Worm (Caenorhabditis elegans) whole organism, L4 larva: ENCODE data around the gene egg-1.

Source experiments
- D1046.2 ChIP-seq: fragments of 200-800 bp; sonication (Bioruptor generic); IDR thresholded peaks from 2 replicates; pipeline ENCODE4 v1.3.6; 2022; ENCODE audit warnings: missing genetic modification characterization, missing compliant biosample characterization
- F10B5.3 ChIP-seq: sonication (generic microtip); optimal IDR thresholded peaks from 2 replicates; lab custom pipeline; 2016; ENCODE audit warnings: mild to moderate bottlenecking, missing genetic modification characterization, missing compliant biosample characterization
- T26A8.4 ChIP-seq: fragments of 200-800 bp; sonication (Bioruptor generic); IDR thresholded peaks from 2 replicates; pipeline ENCODE4 v1.3.6; 2022; ENCODE audit warnings: missing genetic modification characterization, missing compliant biosample characterization
- ZK337.2 ChIP-seq: fragments of 200-800 bp; sonication (Bioruptor generic); IDR thresholded peaks from 2 replicates; pipeline ENCODE4 v1.3.6; 2022; ENCODE audit warnings: missing genetic modification reagents, missing genetic modification characterization, missing compliant biosample characterization
- ZK546.5 ChIP-seq, 2 experiments: sonication (generic microtip); optimal IDR thresholded peaks; 2 replicates each; lab custom pipeline; 2017; ENCODE audit warnings: missing biosample characterization in 2 of 2, missing genetic modification characterization in 2 of 2
- aly-2 ChIP-seq: sonication (generic microtip); optimal IDR thresholded peaks from 2 replicates; lab custom pipeline; 2018; ENCODE audit warnings: missing biosample characterization, missing genetic modification characterization
- arid-1 ChIP-seq: fragments of 200-800 bp; sonication (Bioruptor generic); conservative IDR thresholded peaks from 2 replicates; pipeline ENCODE4 v1.3.6; 2022; ENCODE audit warnings: missing genetic modification reagents, missing genetic modification characterization, missing compliant biosample characterization
- ceh-44 ChIP-seq: fragments of 200-800 bp; sonication (Bioruptor generic); IDR thresholded peaks from 2 replicates; pipeline ENCODE4 v1.3.6; 2022; ENCODE audit warnings: missing genetic modification reagents, missing genetic modification characterization, missing compliant biosample characterization
- ceh-62 ChIP-seq: sonication (generic microtip); optimal IDR thresholded peaks from 2 replicates; lab custom pipeline; 2017; ENCODE audit warnings: missing biosample characterization, missing genetic modification characterization
- ceh-82 ChIP-seq: sonication (generic microtip); optimal IDR thresholded peaks from 2 replicates; lab custom pipeline; 2017; ENCODE audit warnings: missing biosample characterization, missing genetic modification characterization
- cey-2 ChIP-seq: sonication (generic microtip); optimal IDR thresholded peaks from 3 replicates; lab custom pipeline; 2017; ENCODE audit warnings: missing genetic modification characterization, mild to moderate bottlenecking, missing compliant biosample characterization, antibody characterized with exemption, borderline replicate concordance; ENCODE audit not compliant: insufficient read depth
- daf-19 ChIP-seq: fragments of 200-800 bp; sonication (Bioruptor generic); conservative IDR thresholded peaks from 2 replicates; pipeline ENCODE4 v1.3.6; 2022; ENCODE audit warnings: missing genetic modification characterization, missing compliant biosample characterization
- dmd-6 ChIP-seq: fragments of 200-800 bp; sonication (Bioruptor generic); IDR thresholded peaks from 2 replicates; pipeline ENCODE4 v1.3.6; 2022; ENCODE audit warnings: missing genetic modification reagents, missing genetic modification characterization, missing compliant biosample characterization
- dmd-8 ChIP-seq: fragments of 200-800 bp; sonication (Bioruptor generic); IDR thresholded peaks from 2 replicates; pipeline ENCODE4 v1.3.6; 2022; ENCODE audit warnings: missing genetic modification characterization, missing compliant biosample characterization
- dmd-9 ChIP-seq: fragments of 200-800 bp; sonication (Bioruptor generic); IDR thresholded peaks from 2 replicates; pipeline ENCODE4 v1.3.6; 2022; ENCODE audit warnings: missing genetic modification reagents, missing genetic modification characterization, missing compliant biosample characterization
- dve-1 ChIP-seq: sonication (generic microtip); optimal IDR thresholded peaks from 2 replicates; lab custom pipeline; 2017; ENCODE audit warnings: antibody characterized with exemption, mild to moderate bottlenecking, missing genetic modification characterization, missing compliant biosample characterization; ENCODE audit not compliant: insufficient read depth
- egl-43 ChIP-seq: fragments of 200-800 bp; sonication (Bioruptor generic); IDR thresholded peaks from 2 replicates; pipeline ENCODE4 v1.3.6; 2022; ENCODE audit warnings: missing genetic modification reagents, missing genetic modification characterization, missing compliant biosample characterization
- hif-1 ChIP-seq, 2 experiments: sonication (generic microtip); optimal IDR thresholded peaks; 2 replicates each; lab custom pipeline; 2016 to 2017; ENCODE audit warnings: missing compliant biosample characterization in 2 of 2, missing genetic modification characterization in 2 of 2, missing genetic modification reagents in 2 of 2, missing genotype in 2 of 2, mild to moderate bottlenecking in 1 of 2
- hlh-30 ChIP-seq: sonication (generic microtip); optimal IDR thresholded peaks from 2 replicates; lab custom pipeline; 2017; ENCODE audit warnings: antibody characterized with exemption, mild to moderate bottlenecking, missing genetic modification characterization, missing compliant biosample characterization; ENCODE audit not compliant: insufficient read depth
- lin-1 ChIP-seq: fragments of 200-800 bp; sonication (Bioruptor generic); IDR thresholded peaks from 2 replicates; pipeline ENCODE4 v1.3.6; 2022; ENCODE audit warnings: missing genetic modification reagents, missing genetic modification characterization, missing compliant biosample characterization
- lin-13 ChIP-seq: fragments of 150-350 bp; optimal IDR thresholded peaks from 2 replicates; lab custom pipeline; 2014; ENCODE audit warnings: missing biosample characterization, missing genetic modification reagents, missing genetic modification characterization
- lin-15B ChIP-seq: fragments of 150-350 bp; sonication (generic microtip); optimal IDR thresholded peaks from 3 replicates; lab custom pipeline; 2014; ENCODE audit warnings: missing biosample characterization, missing genetic modification characterization
- lin-29 ChIP-seq: fragments of 200-800 bp; sonication (Bioruptor generic); IDR thresholded peaks from 2 replicates; pipeline ENCODE4 v1.3.6; 2022; ENCODE audit warnings: missing genetic modification reagents, missing genetic modification characterization, missing compliant biosample characterization
- lin-39 ChIP-seq: fragments of 150-350 bp; optimal IDR thresholded peaks from 2 replicates; lab custom pipeline; 2014; ENCODE audit warnings: missing biosample characterization, missing genetic modification reagents, missing genetic modification characterization
- lir-3 ChIP-seq: sonication (generic microtip); optimal IDR thresholded peaks from 2 replicates; lab custom pipeline; 2016; ENCODE audit warnings: mild to moderate bottlenecking, missing genetic modification characterization, missing compliant biosample characterization
- lsy-2 ChIP-seq, 2 experiments: fragments of 150-350 bp in 1 of 2; sonication (generic microtip) in 1 of 2; optimal IDR thresholded peaks; 2 replicates each; lab custom pipeline; 2014 to 2017; ENCODE audit warnings: missing biosample characterization in 2 of 2, missing genetic modification characterization in 2 of 2
- mdl-1 ChIP-seq, 2 experiments: fragments of 150-350 bp in 1 of 2; sonication (generic microtip) in 1 of 2; optimal IDR thresholded peaks; 2 replicates each; lab custom pipeline; 2014 to 2017; ENCODE audit warnings: missing biosample characterization in 2 of 2, missing genetic modification characterization in 2 of 2
- mdt-29 ChIP-seq: fragments of 200-800 bp; sonication (Bioruptor generic); IDR thresholded peaks from 2 replicates; pipeline ENCODE4 v1.3.6; 2022; ENCODE audit warnings: missing genetic modification reagents, missing genetic modification characterization, missing compliant biosample characterization
- mep-1 ChIP-seq: fragments of 150-350 bp; sonication (generic microtip); optimal IDR thresholded peaks from 3 replicates; lab custom pipeline; 2014; ENCODE audit warnings: missing biosample characterization, missing genetic modification characterization
- mxl-3 ChIP-seq: fragments of 200-800 bp; sonication (Bioruptor generic); optimal IDR thresholded peaks from 2 replicates; lab custom pipeline; 2018; ENCODE audit warnings: mild to moderate bottlenecking, missing genetic modification characterization, missing compliant biosample characterization
- nhr-10 ChIP-seq: fragments of 150-350 bp; optimal IDR thresholded peaks from 2 replicates; lab custom pipeline; 2014; ENCODE audit warnings: missing biosample characterization, missing genetic modification characterization
- nhr-237 ChIP-seq: sonication (generic microtip); optimal IDR thresholded peaks from 2 replicates; lab custom pipeline; 2017; ENCODE audit warnings: missing biosample characterization, missing genetic modification characterization
- nhr-28 ChIP-seq: fragments of 150-350 bp; optimal IDR thresholded peaks from 2 replicates; lab custom pipeline; 2014; ENCODE audit warnings: missing biosample characterization, missing genetic modification characterization
- nhr-42 ChIP-seq: fragments of 200-800 bp; sonication (Bioruptor generic); IDR thresholded peaks from 2 replicates; pipeline ENCODE4 v1.3.6; 2022; ENCODE audit warnings: missing genetic modification characterization, missing compliant biosample characterization
- nhr-6 ChIP-seq: fragments of 150-350 bp; optimal IDR thresholded peaks from 2 replicates; lab custom pipeline; 2014; ENCODE audit warnings: missing biosample characterization, missing genetic modification characterization
- nhr-76 ChIP-seq: fragments of 150-350 bp; optimal IDR thresholded peaks from 2 replicates; lab custom pipeline; 2014; ENCODE audit warnings: missing biosample characterization, missing genetic modification characterization
- nhr-77 ChIP-seq: fragments of 150-350 bp; optimal IDR thresholded peaks from 2 replicates; lab custom pipeline; 2014; ENCODE audit warnings: missing biosample characterization, missing genetic modification characterization
- pha-4 ChIP-seq, 2 experiments: fragments of 150-350 bp in 1 of 2; fragments of 200-800 bp in 1 of 2; sonication (Bioruptor generic) in 1 of 2; IDR thresholded peaks in 1 of 2; optimal IDR thresholded peaks in 1 of 2; 2 replicates each; pipeline versions ENCODE4 v1.3.6 to Lab custom; 2014 to 2022; ENCODE audit warnings: missing genetic modification characterization in 2 of 2, missing genetic modification reagents in 2 of 2, missing biosample characterization in 1 of 2, missing compliant biosample characterization in 1 of 2
- pqm-1 ChIP-seq: sonication (generic microtip); optimal IDR thresholded peaks from 2 replicates; lab custom pipeline; 2017; ENCODE audit warnings: missing biosample characterization, missing genetic modification characterization
- rbr-2 ChIP-seq: sonication (generic microtip); optimal IDR thresholded peaks from 2 replicates; lab custom pipeline; 2016; ENCODE audit warnings: missing genotype, missing genetic modification characterization, missing compliant biosample characterization
- skn-1 ChIP-seq: fragments of 150-350 bp; optimal IDR thresholded peaks from 2 replicates; lab custom pipeline; 2014; ENCODE audit warnings: missing biosample characterization, missing genetic modification characterization
- spr-3 ChIP-seq: fragments of 200-800 bp; sonication (Bioruptor generic); optimal IDR thresholded peaks from 2 replicates; lab custom pipeline; 2018; ENCODE audit warnings: mild to moderate bottlenecking, missing genetic modification characterization, missing compliant biosample characterization
- tag-97 ChIP-seq: fragments of 200-800 bp; sonication (Bioruptor generic); IDR thresholded peaks from 2 replicates; pipeline ENCODE4 v1.3.6; 2022; ENCODE audit warnings: missing genetic modification characterization, missing compliant biosample characterization
- zfp-3 ChIP-seq: fragments of 200-800 bp; sonication (Bioruptor generic); conservative IDR thresholded peaks from 2 replicates; pipeline ENCODE4 v1.3.6; 2022; ENCODE audit warnings: missing genetic modification reagents, missing genetic modification characterization, missing compliant biosample characterization
- zip-11 ChIP-seq: fragments of 200-800 bp; sonication (Bioruptor generic); IDR thresholded peaks from 2 replicates; pipeline ENCODE4 v1.3.6; 2022; ENCODE audit warnings: missing genetic modification characterization, missing compliant biosample characterization
- zip-2 ChIP-seq: fragments of 150-350 bp; optimal IDR thresholded peaks from 2 replicates; lab custom pipeline; 2014; ENCODE audit warnings: missing biosample characterization, missing genetic modification characterization
- ztf-11 ChIP-seq: fragments of 150-350 bp; optimal IDR thresholded peaks from 2 replicates; lab custom pipeline; 2014; ENCODE audit warnings: missing biosample characterization, missing genetic modification characterization

Gene egg-1

DNA sequence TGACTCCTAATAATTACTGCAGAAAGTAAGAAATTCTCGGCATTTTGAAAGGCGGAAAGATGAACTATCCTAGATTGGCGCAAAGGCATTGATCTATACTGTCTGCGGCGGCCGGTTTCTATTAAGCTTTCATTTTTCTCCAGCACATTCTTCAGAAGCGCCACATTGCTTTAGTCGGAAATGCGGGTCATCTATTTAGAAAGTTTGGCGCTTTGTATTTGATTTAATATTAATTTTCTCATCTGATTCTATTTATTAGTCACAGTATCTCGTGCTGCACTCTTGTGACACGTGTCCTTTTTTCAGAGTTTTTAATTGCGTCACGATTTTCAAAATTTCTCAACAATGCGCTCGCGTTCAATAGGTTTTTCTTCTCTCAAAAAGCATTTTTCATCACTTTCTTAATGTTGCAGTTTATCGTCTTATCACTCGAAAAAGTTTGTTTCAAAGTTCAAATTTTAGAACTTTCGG lies 13.0 kb upstream of the egg-1 start (continued):
- TF ChIP-seq lin-1 (GFP tag; lab: Robert Waterston, UW) = 0 out of 2 replicates have a peak, but pooled peaks have one; percentile 6
- TF ChIP-seq mdt-29 (GFP tag; lab: Robert Waterston, UW) = no peak
- TF ChIP-seq mxl-3 (GFP tag; lab: Kevin White, UChicago) = no peak
- TF ChIP-seq dmd-9 (GFP tag; lab: Robert Waterston, UW) = no peak
- no peak for TF ChIP-seq nhr-77 (tag; lab: Kevin White, UChicago)
- no peak for TF ChIP-seq zip-11 (GFP tag; lab: Robert Waterston, UW)
- TF ChIP-seq ceh-82 (tag; lab: Kevin White, UChicago) = no peak
- TF ChIP-seq ZK546.5 (tag; optimal IDR thresholded peaks at IDR 0.05; lab: Kevin White, UChicago) = no peak
- TF ChIP-seq rbr-2 (tag; lab: Kevin White, UChicago) = no peak
- TF ChIP-seq arid-1 = no peak
- TF ChIP-seq, all 104 proteins: peak for 14

DNA sequence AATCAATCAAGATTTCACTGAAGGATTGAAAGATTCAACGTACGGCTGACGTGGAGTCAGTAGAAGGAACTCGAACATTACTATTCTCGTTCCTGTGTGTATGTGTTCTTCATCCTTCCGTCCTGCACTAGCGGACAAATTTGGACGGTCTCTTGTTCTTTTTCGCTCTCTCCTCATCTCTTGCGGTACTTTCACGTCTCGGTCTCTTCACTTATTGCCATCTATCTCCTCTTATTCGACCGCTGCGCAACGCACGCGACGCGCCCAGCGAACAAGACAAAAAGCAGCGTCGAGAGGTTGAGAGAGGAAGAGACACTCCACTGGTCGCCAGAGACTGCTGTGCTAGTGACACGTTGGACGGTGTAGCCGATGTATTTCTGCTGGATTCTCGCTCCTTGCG lies 12.5 kb upstream of the egg-1 start:
- no peak for TF ChIP-seq ceh-62
- 0 out of 2 replicates have a peak, but pooled peaks have one; percentile 12 for TF ChIP-seq D1046.2 (GFP tag; lab: Robert Waterston, UW)
- TF ChIP-seq skn-1 (tag; lab: Kevin White, UChicago) = no peak
- TF ChIP-seq lin-29 (GFP tag; lab: Robert Waterston, UW) = no peak
- TF ChIP-seq arid-1 = 0 out of 2 replicates have a peak, but pooled peaks have one; percentile 9
- TF ChIP-seq lin-39 = no peak
- no peak for TF ChIP-seq ceh-82 (tag; lab: Kevin White, UChicago)
- no peak for TF ChIP-seq F10B5.3 (tag; lab: Kevin White, UChicago)
- TF ChIP-seq nhr-28 (tag; lab: Kevin White, UChicago) = peak; percentile 55
- TF ChIP-seq hlh-30 (tag; lab: Kevin White, UChicago) = peak; percentile 64
- TF ChIP-seq nhr-77 (tag; lab: Kevin White, UChicago) = peak; percentile 46
- no peak for TF ChIP-seq nhr-10
- no peak for TF ChIP-seq zfp-3 (GFP tag; lab: Robert Waterston, UW)
- no peak for TF ChIP-seq cey-2 (tag; lab: Kevin White, UChicago)
- peak in 1 of 2 experiments; percentile 72 for TF ChIP-seq hif-1 (tag; optimal IDR thresholded peaks at IDR 0.05; lab: Kevin White, UChicago)
- TF ChIP-seq daf-19 (GFP tag; lab: Robert Waterston, UW) = no peak
- TF ChIP-seq zip-11 (GFP tag; lab: Robert Waterston, UW) = 0 out of 2 replicates have a peak, but pooled peaks have one; percentile 11
- no peak for TF ChIP-seq ZK337.2 (GFP tag; lab: Robert Waterston, UW)
- TF ChIP-seq dve-1 (tag; lab: Kevin White, UChicago) = peak; percentile 63
- TF ChIP-seq spr-3 = no peak
- peak; percentile 66 to 78 for TF ChIP-seq mdl-1 (tag; optimal IDR thresholded peaks at IDR 0.05; lab: Kevin White, UChicago)
- TF ChIP-seq aly-2 = no peak
- no peak for TF ChIP-seq tag-97 (GFP tag; lab: Robert Waterston, UW)
- peak; percentile 48 for TF ChIP-seq lin-13
- TF ChIP-seq nhr-42 (GFP tag; lab: Robert Waterston, UW) = no peak
- no peak for TF ChIP-seq lir-3 (tag; lab: Kevin White, UChicago)
- TF ChIP-seq ztf-11 (tag; lab: Kevin White, UChicago) = no peak
- no peak for TF ChIP-seq lin-15B (tag; lab: Kevin White, UChicago)
- TF ChIP-seq dmd-8 (GFP tag; lab: Robert Waterston, UW) = no peak
- peak; percentile 37 to 68 for TF ChIP-seq lsy-2 (tag; optimal IDR thresholded peaks at IDR 0.05; lab: Kevin White, UChicago)
- peak; percentile 39 for TF ChIP-seq dmd-6 (GFP tag; lab: Robert Waterston, UW)
- TF ChIP-seq pqm-1 = peak; percentile 21
- TF ChIP-seq egl-43 = peak; percentile 86
- TF ChIP-seq T26A8.4 (GFP tag; lab: Robert Waterston, UW) = peak; percentile 69
- TF ChIP-seq nhr-76 (tag; lab: Kevin White, UChicago) = no peak
- TF ChIP-seq zip-2 (tag; lab: Kevin White, UChicago) = no peak
- TF ChIP-seq mxl-3 (GFP tag; lab: Kevin White, UChicago) = peak; percentile 70
- TF ChIP-seq mep-1 (tag; lab: Kevin White, UChicago) = peak; percentile 74
- no peak for TF ChIP-seq ceh-44 (GFP tag; lab: Robert Waterston, UW)
- peak; percentile 79 for TF ChIP-seq nhr-6 (tag; lab: Kevin White, UChicago)
- TF ChIP-seq nhr-237 = no peak
- peak; percentile 17; the same call in 1 of the 2 replicates for TF ChIP-seq pha-4 (GFP tag; IDR thresholded peaks at IDR 0.05; lab: Robert Waterston, UW)
- no peak for TF ChIP-seq pha-4 (tag; optimal IDR thresholded peaks at IDR 0.05; lab: Kevin White, UChicago)
